Fruit fly (Drosophila melanogaster): ENCODE results near the gene Ca-beta.

Ca-beta gene

dm6 chr2L:11243912-11244311 is 40.6 kb upstream of the Ca-beta start (continued):
- TF ChIP-seq maf-S (GFP tag; optimal IDR thresholded peaks at IDR 0.05) (no peak), CG17385 (GFP tag; optimal IDR thresholded peaks at IDR 0.05) (no peak), slou (GFP tag; optimal IDR thresholded peaks at IDR 0.05) (no peak), Poxn (GFP tag; IDR thresholded peaks at IDR 0.05) (no peak), CG9609 (GFP tag; optimal IDR thresholded peaks at IDR 0.05) (no peak), Hr51 (GFP tag; optimal IDR thresholded peaks at IDR 0.05) (peak in 1 of 2 experiments; percentile 46), CG16815 (GFP tag; optimal IDR thresholded peaks at IDR 0.05) (no peak), Taf1 (GFP tag; IDR thresholded peaks at IDR 0.05) (no peak), dmrt99B (tag; optimal IDR thresholded peaks at IDR 0.05) (peak; percentile 42), CG12219 (GFP tag; optimal IDR thresholded peaks at IDR 0.05) (no peak), bsh (GFP tag; optimal IDR thresholded peaks at IDR 0.05) (peak in 1 of 2 experiments; percentile 10), CG8944 (GFP tag; optimal IDR thresholded peaks at IDR 0.05) (no peak), tio (GFP tag; optimal IDR thresholded peaks at IDR 0.05) (no peak), ap (GFP tag; IDR thresholded peaks at IDR 0.05) (no peak), CG2678 (tag; optimal IDR thresholded peaks at IDR 0.05) (peak; percentile 44), pzg (GFP tag; optimal IDR thresholded peaks at IDR 0.05) (no peak), pb (GFP tag; optimal IDR thresholded peaks at IDR 0.05) (no peak)

dm6 chr2L:11236364-11236763 is 33.0 kb upstream of the Ca-beta start:
- no peak for TF ChIP-seq emc (GFP tag; optimal IDR thresholded peaks at IDR 0.05)
- no peak for TF ChIP-seq kah (GFP tag; optimal IDR thresholded peaks at IDR 0.05)
- no peak for TF ChIP-seq CG13424 (tag; optimal IDR thresholded peaks at IDR 0.05)
- no peak for TF ChIP-seq sna (GFP tag; IDR thresholded peaks at IDR 0.05; ENCODE audit: partially characterized antibody)
- TF ChIP-seq CG4854 (GFP tag; optimal IDR thresholded peaks at IDR 0.05): no peak
- no peak for TF ChIP-seq CG14965 (GFP tag; optimal IDR thresholded peaks at IDR 0.05; ENCODE audit: borderline replicate concordance)
- peak; percentile 35 for TF ChIP-seq Ets65A (GFP tag)
- no peak for TF ChIP-seq Usf (GFP tag; optimal IDR thresholded peaks at IDR 0.05)
- no peak for TF ChIP-seq CG9215 (GFP tag; IDR thresholded peaks at IDR 0.05)
- no peak for TF ChIP-seq Mes4 (GFP tag; optimal IDR thresholded peaks at IDR 0.05)
- no peak for TF ChIP-seq Atf-2 (GFP tag; optimal IDR thresholded peaks at IDR 0.05)
- TF ChIP-seq Dek (tag; optimal IDR thresholded peaks at IDR 0.05): no peak
- no peak for TF ChIP-seq br (optimal IDR thresholded peaks at IDR 0.05)
- TF ChIP-seq CG4360 (GFP tag; IDR thresholded peaks at IDR 0.05): peak; percentile 86
- TF ChIP-seq CG4424 (GFP tag; optimal IDR thresholded peaks at IDR 0.05): no peak
- TF ChIP-seq H2.0 (GFP tag; IDR thresholded peaks at IDR 0.05): no peak
- no peak for TF ChIP-seq Fer1 (GFP tag; optimal IDR thresholded peaks at IDR 0.05)
- TF ChIP-seq sens (GFP tag): peak; percentile 3
- TF ChIP-seq cato (GFP tag; optimal IDR thresholded peaks at IDR 0.05; ENCODE audit: borderline replicate concordance): no peak
- TF ChIP-seq ara (GFP tag; IDR thresholded peaks at IDR 0.05): no peak
- TF ChIP-seq bigmax (GFP tag; optimal IDR thresholded peaks at IDR 0.05): no peak

dm6 chr2L:11235534-11235933 is 32.2 kb upstream of the Ca-beta start:
- TF ChIP-seq Lim3 (GFP tag; IDR thresholded peaks at IDR 0.05) (no peak), Hr39 (optimal IDR thresholded peaks at IDR 0.05) (peak; percentile 69)
